Fruit fly (Drosophila melanogaster) whole organism, prepupa: Measurements from ENCODE around the gene mEFTs.

Experiments used
- Blimp-1 ChIP-seq: fragments of 200-800 bp; sonication (Bioruptor generic); optimal IDR thresholded peaks from 3 replicates; lab custom pipeline; 2017; ENCODE audit warnings: missing biosample characterization, missing genetic modification characterization, mild to moderate bottlenecking, moderate library complexity, missing genetic modification reagents
- CG11762 ChIP-seq: fragments of 200-800 bp; sonication (Bioruptor generic); optimal IDR thresholded peaks from 3 replicates; lab custom pipeline; 2016; ENCODE audit warnings: missing biosample characterization, missing genetic modification characterization; ENCODE audit not compliant: insufficient read depth
- CG11902 ChIP-seq: fragments of 200-800 bp; sonication (Bioruptor generic); optimal IDR thresholded peaks from 3 replicates; lab custom pipeline; 2016; ENCODE audit warnings: missing biosample characterization, missing genetic modification characterization
- CG15336 ChIP-seq: fragments of 200-800 bp; sonication (Bioruptor generic); IDR thresholded peaks from 2 replicates; pipeline ENCODE4 v1.3.6; 2022; ENCODE audit warnings: missing biosample characterization, missing genetic modification characterization
- CG1621 ChIP-seq: fragments of 200-800 bp; sonication (Bioruptor generic); optimal IDR thresholded peaks from 3 replicates; lab custom pipeline; 2018; ENCODE audit warnings: missing biosample characterization, mild to moderate bottlenecking, missing genetic modification characterization
- CG16779 ChIP-seq: fragments of 200-800 bp; sonication (Bioruptor generic); optimal IDR thresholded peaks from 3 replicates; lab custom pipeline; 2017; ENCODE audit warnings: missing biosample characterization, mild to moderate bottlenecking, missing genetic modification characterization
- CG3032 ChIP-seq: fragments of 200-800 bp; optimal IDR thresholded peaks from 2 replicates; lab custom pipeline; 2019; ENCODE audit warnings: missing biosample characterization, mild to moderate bottlenecking, missing genetic modification characterization, moderate library complexity
- CG31627 ChIP-seq: fragments of 200-800 bp; sonication (Bioruptor generic); optimal IDR thresholded peaks from 3 replicates; lab custom pipeline; 2016; ENCODE audit warnings: missing biosample characterization, missing genetic modification characterization
- CG32006 ChIP-seq: fragments of 200-800 bp; sonication (Bioruptor generic); optimal IDR thresholded peaks from 3 replicates; lab custom pipeline; 2017; ENCODE audit warnings: missing biosample characterization, mild to moderate bottlenecking, missing genetic modification characterization
- CG34406 ChIP-seq: fragments of 200-800 bp; sonication (Bioruptor generic); optimal IDR thresholded peaks from 3 replicates; lab custom pipeline; 2016; ENCODE audit warnings: missing biosample characterization, missing genetic modification characterization
- CG3919 ChIP-seq: fragments of 200-800 bp; sonication (Bioruptor generic); optimal IDR thresholded peaks from 3 replicates; lab custom pipeline; 2016; ENCODE audit warnings: missing biosample characterization, missing genetic modification characterization
- CG4318 ChIP-seq: fragments of 200-800 bp; sonication (Bioruptor generic); optimal IDR thresholded peaks from 3 replicates; lab custom pipeline; 2017; ENCODE audit warnings: missing biosample characterization, mild to moderate bottlenecking, missing genetic modification characterization
- CG6163 ChIP-seq: fragments of 200-800 bp; sonication (Bioruptor generic); IDR thresholded peaks from 3 replicates; pipeline ENCODE4 v1.3.6; 2022; ENCODE audit warnings: missing biosample characterization, missing genetic modification characterization
- CG6276 ChIP-seq: fragments of 200-800 bp; sonication (Bioruptor generic); optimal IDR thresholded peaks from 2 replicates; lab custom pipeline; 2017; ENCODE audit warnings: missing biosample characterization, mild to moderate bottlenecking, missing genetic modification characterization
- CG6792 ChIP-seq: fragments of 200-800 bp; sonication (Bioruptor generic); optimal IDR thresholded peaks from 3 replicates; lab custom pipeline; 2016; ENCODE audit warnings: missing biosample characterization, missing genetic modification characterization
- CG6808 ChIP-seq: fragments of 200-800 bp; sonication (Bioruptor generic); optimal IDR thresholded peaks from 3 replicates; lab custom pipeline; 2017; ENCODE audit warnings: missing biosample characterization, missing genetic modification characterization, mild to moderate bottlenecking, moderate library complexity, missing genetic modification reagents
- CG8119 ChIP-seq: fragments of 200-800 bp; sonication (Bioruptor generic); IDR thresholded peaks from 3 replicates; pipeline ENCODE4 v1.3.6; 2022; ENCODE audit warnings: missing biosample characterization, missing genetic modification characterization
- CG8319 ChIP-seq: fragments of 200-800 bp; sonication (Bioruptor generic); optimal IDR thresholded peaks from 3 replicates; lab custom pipeline; 2016; ENCODE audit warnings: missing biosample characterization, missing genetic modification characterization
- CG8632 ChIP-seq: fragments of 200-800 bp; sonication (Bioruptor generic); optimal IDR thresholded peaks from 3 replicates; lab custom pipeline; 2016; ENCODE audit warnings: missing biosample characterization, missing genetic modification characterization
- CG9139 ChIP-seq: fragments of 200-800 bp; sonication (Bioruptor generic); optimal IDR thresholded peaks from 3 replicates; lab custom pipeline; 2017; ENCODE audit warnings: missing biosample characterization, mild to moderate bottlenecking, missing genetic modification characterization
- Eip75B ChIP-seq: fragments of 200-800 bp; sonication (Bioruptor generic); optimal IDR thresholded peaks from 3 replicates; lab custom pipeline; 2016; ENCODE audit warnings: missing biosample characterization, missing genetic modification characterization
- Eip93F ChIP-seq: fragments of 200-800 bp; sonication (Bioruptor generic); optimal IDR thresholded peaks from 2 replicates; lab custom pipeline; 2016; ENCODE audit warnings: missing biosample characterization, mild to moderate bottlenecking, missing genetic modification characterization
- Ets21C ChIP-seq: fragments of 200-800 bp; sonication (Bioruptor generic); optimal IDR thresholded peaks from 3 replicates; lab custom pipeline; 2016; ENCODE audit warnings: missing biosample characterization, missing genetic modification characterization
- Gug ChIP-seq: fragments of 200-800 bp; sonication (Bioruptor generic); IDR thresholded peaks from 2 replicates; pipeline ENCODE4 v1.3.6; 2022; ENCODE audit warnings: missing biosample characterization, missing genetic modification characterization
- Hr38 ChIP-seq: sonication (Bioruptor generic); optimal IDR thresholded peaks from 2 replicates; lab custom pipeline; 2016; ENCODE audit warnings: missing biosample characterization, missing genetic modification characterization
- Hr39 ChIP-seq: fragments of 200-800 bp; sonication (Bioruptor generic); optimal IDR thresholded peaks from 2 replicates; lab custom pipeline; 2016; ENCODE audit warnings: missing biosample characterization, missing genetic modification characterization
- Hr4 ChIP-seq: fragments of 200-800 bp; sonication (Bioruptor generic); optimal IDR thresholded peaks from 3 replicates; lab custom pipeline; 2016; ENCODE audit warnings: missing biosample characterization, missing genetic modification characterization
- Met ChIP-seq: fragments of 200-800 bp; sonication (Bioruptor generic); optimal IDR thresholded peaks from 3 replicates; lab custom pipeline; 2016; ENCODE audit warnings: missing biosample characterization, missing genetic modification characterization
- OdsH ChIP-seq: fragments of 200-800 bp; sonication (Bioruptor generic); optimal IDR thresholded peaks from 3 replicates; lab custom pipeline; 2016; ENCODE audit warnings: missing biosample characterization, missing genetic modification characterization
- Smox ChIP-seq: fragments of 200-800 bp; sonication (Bioruptor generic); optimal IDR thresholded peaks from 3 replicates; lab custom pipeline; 2016; ENCODE audit warnings: missing biosample characterization, missing genetic modification characterization
- Sox102F ChIP-seq: fragments of 200-800 bp; sonication (Bioruptor generic); optimal IDR thresholded peaks from 2 replicates; lab custom pipeline; 2016; ENCODE audit warnings: missing biosample characterization, mild to moderate bottlenecking, missing genetic modification characterization
- Sox14 ChIP-seq: fragments of 200-800 bp; sonication (Bioruptor generic); optimal IDR thresholded peaks from 3 replicates; lab custom pipeline; 2016; ENCODE audit warnings: missing biosample characterization, missing genetic modification characterization
- Sox15 ChIP-seq: fragments of 200-800 bp; sonication (Bioruptor generic); optimal IDR thresholded peaks from 3 replicates; lab custom pipeline; 2016; ENCODE audit warnings: missing biosample characterization, missing genetic modification characterization
- achi ChIP-seq: fragments of 200-800 bp; sonication (Bioruptor generic); optimal IDR thresholded peaks from 3 replicates; lab custom pipeline; 2016; ENCODE audit warnings: missing biosample characterization, missing genetic modification characterization
- acj6 ChIP-seq: fragments of 200-800 bp; sonication (Bioruptor generic); optimal IDR thresholded peaks from 3 replicates; lab custom pipeline; 2016; ENCODE audit warnings: missing biosample characterization, missing genetic modification characterization
- dac ChIP-seq: fragments of 200-800 bp; sonication (Bioruptor generic); optimal IDR thresholded peaks from 2 replicates; lab custom pipeline; 2017; ENCODE audit warnings: missing biosample characterization, mild to moderate bottlenecking, missing genetic modification characterization
- dsx ChIP-seq: fragments of 200-800 bp; optimal IDR thresholded peaks from 3 replicates; lab custom pipeline; 2019; ENCODE audit warnings: missing biosample characterization, mild to moderate bottlenecking, missing genetic modification characterization, moderate library complexity; ENCODE audit not compliant: poor library complexity, severe bottlenecking
- eg ChIP-seq: fragments of 200-800 bp; sonication (Bioruptor generic); IDR thresholded peaks from 3 replicates; pipeline ENCODE4 v1.3.6; 2022; ENCODE audit warnings: missing biosample characterization, missing genetic modification characterization
- esn ChIP-seq: fragments of 200-800 bp; sonication (Bioruptor generic); optimal IDR thresholded peaks from 2 replicates; lab custom pipeline; 2016; ENCODE audit warnings: missing biosample characterization, mild to moderate bottlenecking, missing genetic modification characterization, moderate library complexity
- fd59A ChIP-seq: fragments of 200-800 bp; sonication (Bioruptor generic); optimal IDR thresholded peaks from 2 replicates; lab custom pipeline; 2017; ENCODE audit warnings: missing biosample characterization, mild to moderate bottlenecking, missing genetic modification characterization, missing genetic modification reagents
- fd85E ChIP-seq: fragments of 200-800 bp; sonication (Bioruptor generic); optimal IDR thresholded peaks from 3 replicates; lab custom pipeline; 2016; ENCODE audit warnings: missing biosample characterization, missing genetic modification characterization
- fkh ChIP-seq: fragments of 200-800 bp; sonication (Bioruptor generic); optimal IDR thresholded peaks from 3 replicates; lab custom pipeline; 2017; ENCODE audit warnings: missing biosample characterization, mild to moderate bottlenecking, missing genetic modification characterization, moderate library complexity
- lz ChIP-seq: fragments of 200-800 bp; sonication (Bioruptor generic); optimal IDR thresholded peaks from 3 replicates; lab custom pipeline; 2016; ENCODE audit warnings: missing biosample characterization, missing genetic modification characterization
- net ChIP-seq: fragments of 200-800 bp; sonication (Bioruptor generic); optimal IDR thresholded peaks from 3 replicates; lab custom pipeline; 2016; ENCODE audit warnings: missing biosample characterization, missing genetic modification characterization
- pdm3 ChIP-seq: fragments of 200-800 bp; sonication (Bioruptor generic); optimal IDR thresholded peaks from 3 replicates; lab custom pipeline; 2016; ENCODE audit warnings: missing biosample characterization, missing genetic modification characterization
- salr ChIP-seq, 2 experiments: fragments of 200-800 bp; sonication (Bioruptor generic); optimal IDR thresholded peaks; 3 replicates each; lab custom pipeline; 2016 to 2018; ENCODE audit warnings: missing biosample characterization in 2 of 2, missing genetic modification characterization in 2 of 2, mild to moderate bottlenecking in 1 of 2
- spab ChIP-seq: fragments of 200-800 bp; sonication (Bioruptor generic); optimal IDR thresholded peaks from 2 replicates; lab custom pipeline; 2017; ENCODE audit warnings: missing biosample characterization, mild to moderate bottlenecking, missing genetic modification characterization, missing genetic modification reagents
- topi ChIP-seq: fragments of 200-800 bp; sonication (Bioruptor generic); optimal IDR thresholded peaks from 3 replicates; lab custom pipeline; 2016; ENCODE audit warnings: missing biosample characterization, missing genetic modification characterization

The mEFTs gene

dm6 chr2L:17484174-17484573, 16.7 kb downstream of the mEFTs start, which contains the start of the genes GCS2beta and CG5131 (continued):
- peak; percentile 94 for TF ChIP-seq Hr38
- TF ChIP-seq CG6163 (GFP tag; lab: Robert Waterston, UW), result peak; percentile 92
- TF ChIP-seq dsx (GFP tag; lab: Kevin White, UChicago), result peak; percentile 61
- peak; percentile 61 for TF ChIP-seq fd85E (GFP tag; lab: Kevin White, UChicago)
- peak; percentile 95 for TF ChIP-seq eg (GFP tag; lab: Robert Waterston, UW)
- peak; percentile 37 for TF ChIP-seq Blimp-1 (GFP tag; lab: Kevin White, UChicago)
- peak; percentile 93 for TF ChIP-seq CG32006 (GFP tag; lab: Kevin White, UChicago)

dm6 chr2L:17480943-17481580, 19.8 kb downstream of the mEFTs start, which contains the start of the genes fws and Lamtor3:
fws (minus strand) TSS chr2L:17481029.
Lamtor3 (plus strand) TSS chr2L:17481231.
- peak; percentile 98 for TF ChIP-seq Hr4 (GFP tag; lab: Kevin White, UChicago)
- TF ChIP-seq Smox (GFP tag; lab: Kevin White, UChicago), result peak; percentile 96
- peak; percentile 99 for TF ChIP-seq acj6 (GFP tag; lab: Kevin White, UChicago)
- peak; percentile 99 for TF ChIP-seq achi
- TF ChIP-seq fd59A (GFP tag; lab: Kevin White, UChicago), result peak; percentile 96
- peak; percentile 99 for TF ChIP-seq CG3919 (GFP tag; lab: Kevin White, UChicago)
- peak; percentile 100 for TF ChIP-seq CG32006 (GFP tag; lab: Kevin White, UChicago)
- TF ChIP-seq CG11902, result peak; percentile 98
- TF ChIP-seq CG34406, result peak; percentile 99
- peak; percentile 99 for TF ChIP-seq CG8632 (GFP tag; lab: Kevin White, UChicago)
- TF ChIP-seq Sox14 (GFP tag; lab: Kevin White, UChicago), result peak; percentile 98
- TF ChIP-seq Hr38, result peak; percentile 37
- TF ChIP-seq pdm3 (GFP tag; lab: Kevin White, UChicago), result peak; percentile 97
- peak; percentile 95 for TF ChIP-seq CG16779 (tag; lab: Kevin White, UChicago)
- TF ChIP-seq esn (GFP tag; lab: Kevin White, UChicago), result peak; percentile 99
- peak; percentile 99 for TF ChIP-seq Sox15 (GFP tag; lab: Kevin White, UChicago)
- peak; percentile 99 for TF ChIP-seq CG6276 (GFP tag; lab: Kevin White, UChicago)
- peak; percentile 98 for TF ChIP-seq CG8319 (GFP tag; lab: Kevin White, UChicago)
- TF ChIP-seq fkh (GFP tag; lab: Kevin White, UChicago), result peak; percentile 95
- TF ChIP-seq CG1621 (tag; lab: Kevin White, UChicago), result peak; percentile 97
- peak; percentile 92 for TF ChIP-seq CG6808
- TF ChIP-seq Ets21C (GFP tag; lab: Kevin White, UChicago), result peak; percentile 92
- peak; percentile 94 to 98 for TF ChIP-seq salr (GFP tag; optimal IDR thresholded peaks at IDR 0.05; lab: Kevin White, UChicago)
- TF ChIP-seq CG8119 (GFP tag; lab: Robert Waterston, UW), result peak; percentile 99
- TF ChIP-seq dsx (GFP tag; lab: Kevin White, UChicago), result peak; percentile 97
- TF ChIP-seq CG15336 (GFP tag; lab: Robert Waterston, UW), result peak; percentile 99
- peak; percentile 98 for TF ChIP-seq CG6792 (GFP tag; lab: Kevin White, UChicago)
- peak; percentile 99 for TF ChIP-seq Gug (GFP tag; lab: Robert Waterston, UW)
- peak; percentile 98 for TF ChIP-seq lz (GFP tag; lab: Kevin White, UChicago)
- peak; percentile 98 for TF ChIP-seq topi (GFP tag; lab: Kevin White, UChicago)
- peak; percentile 98 for TF ChIP-seq net
- TF ChIP-seq spab (GFP tag; lab: Kevin White, UChicago), result peak; percentile 97
- TF ChIP-seq Eip93F, result peak; percentile 89
- TF ChIP-seq dac (GFP tag; lab: Kevin White, UChicago), result peak; percentile 99
- TF ChIP-seq Eip75B, result peak; percentile 94
- TF ChIP-seq OdsH (GFP tag; lab: Kevin White, UChicago), result peak; percentile 99
- peak; percentile 97 for TF ChIP-seq CG31627 (GFP tag; lab: Kevin White, UChicago)
- peak; percentile 98 for TF ChIP-seq Sox102F (GFP tag; lab: Kevin White, UChicago)
- peak; percentile 99 for TF ChIP-seq CG4318
- peak; percentile 93 for TF ChIP-seq fd85E (GFP tag; lab: Kevin White, UChicago)
- TF ChIP-seq Hr39 (GFP tag; lab: Kevin White, UChicago), result peak; percentile 96
- TF ChIP-seq CG3032 (tag; lab: Kevin White, UChicago), result peak; percentile 99
- peak; percentile 98 for TF ChIP-seq CG11762
- TF ChIP-seq Met (GFP tag; lab: Kevin White, UChicago), result peak; percentile 98
- peak; percentile 94 for TF ChIP-seq CG9139 (GFP tag; lab: Kevin White, UChicago)
